Fruit fly (Drosophila melanogaster): ENCODE data around the gene Sarm.

Sarm gene

DNA sequence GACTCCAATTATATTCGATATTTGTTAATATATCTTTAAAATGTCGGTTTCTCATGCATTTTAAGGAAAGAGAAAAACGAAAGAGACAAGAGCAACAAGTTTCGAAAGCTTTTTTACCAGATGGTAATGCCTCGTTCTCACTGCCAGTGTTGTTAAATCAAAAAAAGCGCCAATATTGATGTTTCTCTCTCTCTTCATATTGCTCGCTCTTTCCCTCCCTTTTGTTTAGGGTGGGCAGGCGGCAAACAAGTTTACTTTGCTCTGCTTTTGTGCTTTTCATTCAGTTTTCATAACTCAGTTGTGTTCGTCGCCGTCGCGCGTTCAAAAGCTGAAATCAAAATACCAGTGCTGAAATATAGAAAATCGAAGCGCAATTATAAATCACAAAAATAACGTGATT, 18.1 kb downstream of the Sarm start:
- no peak for TF ChIP-seq CG8478 (optimal IDR thresholded peaks at IDR 0.05)
- TF ChIP-seq usp (GFP tag; optimal IDR thresholded peaks at IDR 0.05) = no peak
- TF ChIP-seq psq (optimal IDR thresholded peaks at IDR 0.05) = no peak
- TF ChIP-seq EcR (GFP tag; optimal IDR thresholded peaks at IDR 0.05) = no peak
- no peak for TF ChIP-seq pan (optimal IDR thresholded peaks at IDR 0.05)
- TF ChIP-seq Dll (optimal IDR thresholded peaks at IDR 0.05) = no peak

DNA sequence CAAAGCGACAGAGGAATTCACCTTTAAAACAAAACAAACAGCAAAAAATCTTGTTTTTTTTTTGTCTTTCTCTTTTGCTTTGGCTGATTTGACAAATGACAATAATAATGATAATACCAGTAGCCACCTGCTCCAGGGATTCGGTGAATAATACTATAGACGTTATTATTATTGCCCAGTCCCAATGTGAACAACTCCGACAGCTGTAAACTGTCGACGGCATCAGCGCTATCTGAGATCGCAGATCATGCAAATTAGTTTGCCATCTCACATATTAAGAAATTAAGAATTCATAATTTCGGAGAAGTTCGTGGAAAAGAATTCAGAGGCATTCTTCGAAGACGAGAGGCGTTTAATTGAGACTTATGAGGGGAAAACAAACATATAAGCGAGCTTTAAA, 22.5 kb downstream of the Sarm start:
- TF ChIP-seq Dll (optimal IDR thresholded peaks at IDR 0.05) (no peak), usp (GFP tag; optimal IDR thresholded peaks at IDR 0.05) (no peak), CG8478 (optimal IDR thresholded peaks at IDR 0.05) (no peak), pan (optimal IDR thresholded peaks at IDR 0.05) (no peak), EcR (GFP tag; optimal IDR thresholded peaks at IDR 0.05) (no peak), psq (optimal IDR thresholded peaks at IDR 0.05) (no peak)

DNA sequence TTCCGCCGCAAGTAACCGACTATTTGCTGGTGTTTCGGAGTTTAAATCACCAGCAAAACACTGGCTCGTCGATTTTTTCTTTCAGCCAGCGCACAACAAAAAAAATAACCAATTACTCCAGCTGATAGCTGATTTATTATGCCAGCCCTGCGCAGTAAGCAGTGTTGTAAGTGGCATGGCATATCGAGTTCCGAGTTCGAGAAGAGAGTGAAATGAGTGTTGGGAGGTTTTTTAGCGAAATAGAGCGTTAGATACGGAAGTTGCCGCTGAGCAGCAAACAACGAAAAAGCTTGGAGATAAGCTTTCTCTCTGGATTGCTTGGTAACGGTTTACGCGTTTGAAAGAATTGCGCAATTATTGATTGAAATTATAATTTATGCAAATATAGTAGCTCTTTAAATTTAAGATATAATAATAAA, 28.0 kb downstream of the Sarm start, which contains the start of gene CG7565:
Gene CG7565 (minus strand): TSS at position 137 of the 419 bp plus-strand sequence.
- no peak for TF ChIP-seq Dll (optimal IDR thresholded peaks at IDR 0.05)
- no peak for TF ChIP-seq CG8478 (optimal IDR thresholded peaks at IDR 0.05)
- TF ChIP-seq EcR (GFP tag; optimal IDR thresholded peaks at IDR 0.05) = no peak
- TF ChIP-seq usp (GFP tag; optimal IDR thresholded peaks at IDR 0.05) = no peak

DNA sequence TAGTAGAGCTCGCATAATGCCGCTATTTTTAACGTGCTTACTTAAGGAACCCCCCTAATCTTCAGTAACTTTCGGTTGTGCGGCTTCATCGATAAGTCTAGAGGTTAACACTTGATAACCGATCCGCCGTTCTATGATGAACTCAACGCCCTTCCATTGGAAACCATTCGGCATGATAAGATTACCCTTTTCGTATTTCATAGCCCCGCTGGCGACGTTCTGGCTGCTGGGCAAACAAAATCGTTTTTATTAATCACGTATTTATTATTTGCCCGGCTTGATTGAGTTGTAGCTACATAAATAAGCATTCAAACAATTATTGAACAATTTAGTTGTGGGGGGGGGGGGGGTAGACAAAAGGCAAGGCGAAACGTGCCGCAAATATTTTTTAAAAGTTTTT, 29.9 kb downstream of the Sarm start:
- no peak for TF ChIP-seq pan (optimal IDR thresholded peaks at IDR 0.05)
- no peak for TF ChIP-seq psq (optimal IDR thresholded peaks at IDR 0.05)
- no peak for TF ChIP-seq EcR (GFP tag; optimal IDR thresholded peaks at IDR 0.05)

DNA sequence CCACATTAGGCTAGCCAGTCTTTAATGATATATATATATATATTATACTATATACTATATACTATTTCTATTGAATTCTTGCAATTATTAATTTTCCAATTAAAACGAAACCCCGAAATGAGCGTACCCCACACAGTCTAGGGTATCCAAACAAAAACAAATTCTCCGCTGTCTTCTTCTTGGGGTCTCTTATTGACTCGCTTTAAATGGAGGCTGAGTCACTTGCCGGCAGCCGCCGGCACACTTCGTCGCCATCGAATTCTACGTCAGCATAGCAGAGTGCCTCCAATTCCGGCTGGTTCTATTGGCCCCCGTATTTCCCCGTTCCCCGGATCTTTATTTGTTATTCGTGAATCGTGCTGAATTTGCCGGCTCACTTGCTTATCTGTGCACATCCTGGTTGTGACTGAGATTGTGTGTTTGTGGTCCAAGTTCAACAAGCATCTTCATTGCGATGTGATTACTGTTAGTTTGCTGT, 31.0 kb downstream of the Sarm start:
- TF ChIP-seq pan (optimal IDR thresholded peaks at IDR 0.05) = no peak
- no peak for TF ChIP-seq EcR (GFP tag; optimal IDR thresholded peaks at IDR 0.05)
- no peak for TF ChIP-seq Dll (optimal IDR thresholded peaks at IDR 0.05)
- TF ChIP-seq psq (optimal IDR thresholded peaks at IDR 0.05) = no peak
- no peak for TF ChIP-seq usp (GFP tag; optimal IDR thresholded peaks at IDR 0.05)
- TF ChIP-seq CG8478 (optimal IDR thresholded peaks at IDR 0.05) = no peak

DNA sequence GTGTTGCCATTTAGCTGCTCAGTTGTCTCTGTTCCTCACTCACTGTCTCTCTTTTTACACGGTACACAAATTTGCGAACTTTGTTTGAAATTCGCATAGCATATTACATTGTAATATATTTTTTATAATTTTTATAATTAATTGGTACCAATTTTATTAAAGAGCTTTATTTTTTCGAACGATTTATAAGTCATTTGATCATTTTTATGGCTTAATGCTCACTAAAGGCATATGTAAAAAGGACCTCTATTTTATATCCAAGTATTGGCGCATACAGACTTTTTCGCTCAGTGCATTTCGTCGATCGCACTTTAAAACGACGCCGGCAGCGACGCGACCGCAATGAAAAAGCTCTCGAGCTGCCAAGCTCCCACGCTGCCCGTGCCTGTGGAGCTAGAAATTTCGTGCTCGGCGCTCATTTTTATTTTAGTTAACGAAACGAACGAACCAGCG, 32.5 kb downstream of the Sarm start:
- no peak for TF ChIP-seq psq (optimal IDR thresholded peaks at IDR 0.05)
- TF ChIP-seq CG8478 (optimal IDR thresholded peaks at IDR 0.05) = no peak
- TF ChIP-seq Dll (optimal IDR thresholded peaks at IDR 0.05) = no peak
- no peak for TF ChIP-seq usp (GFP tag; optimal IDR thresholded peaks at IDR 0.05)
- TF ChIP-seq EcR (GFP tag; optimal IDR thresholded peaks at IDR 0.05) = no peak
- TF ChIP-seq pan (optimal IDR thresholded peaks at IDR 0.05) = no peak

DNA sequence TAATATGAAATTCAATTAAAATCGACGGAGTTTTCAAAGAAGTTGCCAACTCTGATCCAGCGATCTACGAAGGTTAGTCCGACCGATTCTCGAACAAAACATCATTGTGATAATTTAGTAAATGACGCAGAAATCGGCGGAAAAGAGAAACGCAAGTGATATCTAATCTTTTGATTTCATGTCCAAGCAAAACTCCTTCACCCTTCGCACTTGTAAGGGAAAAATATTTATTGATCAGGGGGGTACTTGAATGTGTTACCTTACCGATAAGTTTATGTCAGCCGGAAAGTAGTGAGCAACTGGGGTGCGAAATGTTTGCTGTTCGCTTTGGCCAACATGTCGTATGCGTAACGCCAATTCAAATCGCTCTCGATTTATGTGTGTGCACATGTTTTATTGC, 33.4 kb downstream of the Sarm start:
- TF ChIP-seq EcR (GFP tag; optimal IDR thresholded peaks at IDR 0.05) (no peak), CG8478 (optimal IDR thresholded peaks at IDR 0.05) (no peak), pan (optimal IDR thresholded peaks at IDR 0.05) (no peak), psq (optimal IDR thresholded peaks at IDR 0.05) (no peak), Dll (optimal IDR thresholded peaks at IDR 0.05) (no peak), usp (GFP tag; optimal IDR thresholded peaks at IDR 0.05) (no peak)

DNA sequence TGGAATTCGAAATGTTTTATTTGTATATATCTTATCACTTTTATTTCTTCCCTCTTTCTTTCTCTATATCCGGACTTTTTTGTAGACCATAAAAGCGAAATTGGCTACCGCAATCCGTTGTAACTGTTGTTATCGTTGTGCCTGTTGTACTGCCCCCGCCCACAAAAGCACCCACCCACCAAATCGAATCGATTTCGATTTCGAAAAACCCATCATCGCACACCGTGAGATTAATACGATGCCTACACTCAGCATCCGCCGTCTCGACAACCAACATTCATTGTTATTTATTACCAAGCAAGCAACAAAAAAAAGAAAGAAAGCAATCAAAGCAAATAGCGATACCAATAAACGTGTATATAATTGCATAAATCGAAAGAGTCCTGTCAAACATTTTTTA, 44.5 kb downstream of the Sarm start:
- no peak for TF ChIP-seq CG8478 (optimal IDR thresholded peaks at IDR 0.05)
- no peak for TF ChIP-seq usp (GFP tag; optimal IDR thresholded peaks at IDR 0.05)
- TF ChIP-seq psq (optimal IDR thresholded peaks at IDR 0.05) = no peak
- TF ChIP-seq EcR (GFP tag; optimal IDR thresholded peaks at IDR 0.05) = no peak
- TF ChIP-seq pan (optimal IDR thresholded peaks at IDR 0.05) = no peak
- TF ChIP-seq Dll (optimal IDR thresholded peaks at IDR 0.05) = no peak

DNA sequence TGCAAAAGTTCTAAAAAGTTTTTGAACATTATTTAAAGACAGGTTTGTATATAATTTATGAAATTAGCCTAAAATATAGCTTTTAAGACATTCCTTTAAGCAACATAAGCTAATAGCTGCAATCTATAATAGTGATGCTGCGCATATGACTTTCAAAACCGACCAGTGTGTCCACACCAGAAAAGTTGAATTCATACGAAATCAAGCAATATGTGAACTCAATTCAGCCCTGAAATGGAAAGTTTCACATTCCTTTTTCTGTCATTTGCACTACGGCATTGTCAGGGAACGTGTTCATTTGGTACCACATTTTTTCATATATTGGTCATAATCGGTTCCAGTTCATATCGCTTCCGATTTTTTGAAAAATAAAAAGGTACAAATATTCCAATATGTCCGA, 45.2 kb downstream of the Sarm start, which contains the start of gene fan:
Gene fan (plus strand): TSS at position 247 of the 400 bp plus-strand sequence.
- no peak for TF ChIP-seq EcR (GFP tag; optimal IDR thresholded peaks at IDR 0.05)
- TF ChIP-seq pan (optimal IDR thresholded peaks at IDR 0.05) = no peak
- no peak for TF ChIP-seq Dll (optimal IDR thresholded peaks at IDR 0.05)
- TF ChIP-seq CG8478 (optimal IDR thresholded peaks at IDR 0.05) = no peak
- no peak for TF ChIP-seq psq (optimal IDR thresholded peaks at IDR 0.05)
- TF ChIP-seq usp (GFP tag; optimal IDR thresholded peaks at IDR 0.05) = no peak

DNA sequence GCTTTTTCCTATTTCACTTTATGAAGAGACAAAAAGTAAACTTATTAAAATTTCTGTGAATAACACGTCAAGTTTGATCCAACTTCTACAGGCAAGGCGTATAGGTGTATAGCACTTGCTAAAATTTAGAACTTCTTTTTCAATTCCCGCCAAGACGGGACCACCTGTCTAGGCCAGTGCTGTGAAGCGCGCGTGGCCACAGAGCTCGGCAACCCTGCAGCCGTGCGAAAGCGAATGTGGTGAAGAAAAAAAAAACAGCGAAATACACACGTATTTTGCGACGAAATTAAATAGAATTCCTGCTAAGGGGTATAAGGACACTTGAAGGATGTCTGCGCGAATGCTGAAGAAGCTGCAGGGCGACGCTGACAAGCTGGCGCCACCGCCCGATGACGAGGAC, 46.5 kb downstream of the Sarm start, which contains the start of gene Nulp1:
Gene Nulp1 (plus strand): TSS at position 198 of the 400 bp plus-strand sequence.
- TF ChIP-seq Dll (optimal IDR thresholded peaks at IDR 0.05) (no peak), pan (optimal IDR thresholded peaks at IDR 0.05) (no peak), CG8478 (optimal IDR thresholded peaks at IDR 0.05) (no peak), EcR (GFP tag; optimal IDR thresholded peaks at IDR 0.05) (no peak), usp (GFP tag; optimal IDR thresholded peaks at IDR 0.05) (no peak), psq (optimal IDR thresholded peaks at IDR 0.05) (no peak)

DNA sequence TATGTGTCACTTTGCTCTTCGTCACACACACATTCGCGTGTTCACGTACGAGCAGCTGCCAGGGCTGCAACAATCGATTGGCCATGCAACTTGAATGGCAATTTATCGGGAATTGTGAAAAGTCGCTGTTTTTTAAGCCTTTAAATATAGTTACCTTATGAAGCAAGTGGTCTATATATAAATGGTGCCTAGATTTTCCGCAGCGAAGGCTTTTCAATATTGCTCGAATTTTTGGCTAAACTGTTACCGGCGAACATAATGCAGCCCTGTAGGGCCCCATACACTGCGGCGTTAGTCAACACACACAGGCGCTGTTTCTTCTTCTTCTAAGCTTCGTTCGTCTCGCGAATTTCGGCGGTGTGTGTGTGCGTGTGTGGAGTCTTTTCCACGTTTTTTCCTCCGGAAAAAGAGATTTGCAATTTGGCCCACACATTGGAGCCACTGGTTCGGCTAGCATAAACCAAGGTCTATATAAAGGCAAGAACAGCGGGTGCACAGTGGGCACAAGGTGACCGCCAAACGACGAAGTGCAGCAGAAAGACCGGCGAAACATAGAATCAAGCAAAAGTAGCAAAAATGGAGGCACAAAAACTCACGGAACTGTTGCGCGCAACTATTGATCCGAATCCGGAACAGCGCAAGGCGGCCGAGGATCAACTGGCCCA, 52.3 kb downstream of the Sarm start, which contains the start of the genes Arp3 and msk:
Gene Arp3 (minus strand): TSS at position 39 of the 665 bp plus-strand sequence.
Gene msk (plus strand): TSS at position 316 of the 665 bp plus-strand sequence.
- TF ChIP-seq EcR (GFP tag; optimal IDR thresholded peaks at IDR 0.05) (no peak), CG8478 (optimal IDR thresholded peaks at IDR 0.05) (no peak), pan (optimal IDR thresholded peaks at IDR 0.05) (no peak), psq (optimal IDR thresholded peaks at IDR 0.05) (no peak), usp (GFP tag; optimal IDR thresholded peaks at IDR 0.05) (no peak), Dll (optimal IDR thresholded peaks at IDR 0.05) (no peak)

DNA sequence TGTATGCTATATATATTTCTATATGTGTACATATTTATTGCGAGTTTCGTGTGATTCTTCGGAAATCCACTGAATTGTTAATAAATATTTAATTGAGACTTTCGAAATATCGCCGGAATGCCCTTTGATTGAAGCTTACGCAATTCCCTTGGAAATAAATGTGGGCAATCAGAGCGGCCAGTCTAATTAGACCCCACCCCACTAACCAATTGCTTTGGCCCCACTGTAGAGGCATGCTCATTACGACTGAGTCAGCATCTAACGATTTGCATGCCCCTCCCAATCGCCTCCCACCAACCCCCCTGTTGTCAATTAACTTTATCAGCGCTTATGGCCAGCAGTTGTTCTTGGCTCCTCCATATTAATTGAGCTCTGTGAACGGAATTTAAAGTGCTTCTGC, 53.1 kb downstream of the Sarm start:
- no peak for TF ChIP-seq Dll (optimal IDR thresholded peaks at IDR 0.05)
- TF ChIP-seq usp (GFP tag; optimal IDR thresholded peaks at IDR 0.05) = no peak
- TF ChIP-seq psq (optimal IDR thresholded peaks at IDR 0.05) = no peak
- TF ChIP-seq CG8478 (optimal IDR thresholded peaks at IDR 0.05) = no peak
- TF ChIP-seq pan (optimal IDR thresholded peaks at IDR 0.05) = no peak
- TF ChIP-seq EcR (GFP tag; optimal IDR thresholded peaks at IDR 0.05) = no peak

Data from whole organism.